Worm (Caenorhabditis elegans) whole organism, midembryonic: ENCODE measurements around the gene srx-112.

Experiments
- T22C8.4 ChIP-seq: fragments of 200-800 bp; sonication (Bioruptor generic); IDR thresholded peaks from 2 replicates; pipeline ENCODE4 v1.3.6; 2022; ENCODE audit warnings: missing genetic modification characterization, missing compliant biosample characterization
- cog-1 ChIP-seq: sonication (generic microtip); optimal IDR thresholded peaks from 2 replicates; lab custom pipeline; 2016; ENCODE audit warnings: missing genetic modification characterization, missing compliant biosample characterization
- flt-1 ChIP-seq: fragments of 200-800 bp; sonication (Bioruptor generic); IDR thresholded peaks from 2 replicates; pipeline ENCODE4 v1.3.6; 2022; ENCODE audit warnings: missing genetic modification characterization, missing compliant biosample characterization
- klf-2 ChIP-seq: fragments of 200-800 bp; sonication (Bioruptor generic); conservative IDR thresholded peaks from 2 replicates; pipeline ENCODE4 v1.3.6; 2022; ENCODE audit warnings: missing genetic modification reagents, missing genetic modification characterization, missing compliant biosample characterization
- med-1 ChIP-seq: sonication (generic microtip); optimal IDR thresholded peaks from 2 replicates; lab custom pipeline; 2017; ENCODE audit warnings: missing genetic modification characterization, mild to moderate bottlenecking, missing compliant biosample characterization, antibody characterized with exemption, missing genetic modification reagents; ENCODE audit not compliant: insufficient read depth
- ref-1 ChIP-seq: fragments of 200-800 bp; sonication (Bioruptor generic); conservative IDR thresholded peaks from 2 replicates; pipeline ENCODE4 v1.3.6; 2022; ENCODE audit warnings: missing genetic modification reagents, missing genetic modification characterization, missing compliant biosample characterization
- tab-1 ChIP-seq: fragments of 200-800 bp; sonication (Bioruptor generic); IDR thresholded peaks from 2 replicates; pipeline ENCODE4 v1.3.6; 2022; ENCODE audit warnings: missing genetic modification characterization, missing compliant biosample characterization
- ztf-23 ChIP-seq: fragments of 200-800 bp; sonication (Bioruptor generic); IDR thresholded peaks from 2 replicates; pipeline ENCODE4 v1.3.6; 2022; ENCODE audit warnings: missing genetic modification reagents, missing genetic modification characterization, missing compliant biosample characterization
- ztf-29 ChIP-seq: fragments of 200-800 bp; sonication (Bioruptor generic); IDR thresholded peaks from 2 replicates; pipeline ENCODE4 v1.3.6; 2022; ENCODE audit warnings: missing genetic modification reagents, missing genetic modification characterization, missing compliant biosample characterization

srx-112 gene

DNA sequence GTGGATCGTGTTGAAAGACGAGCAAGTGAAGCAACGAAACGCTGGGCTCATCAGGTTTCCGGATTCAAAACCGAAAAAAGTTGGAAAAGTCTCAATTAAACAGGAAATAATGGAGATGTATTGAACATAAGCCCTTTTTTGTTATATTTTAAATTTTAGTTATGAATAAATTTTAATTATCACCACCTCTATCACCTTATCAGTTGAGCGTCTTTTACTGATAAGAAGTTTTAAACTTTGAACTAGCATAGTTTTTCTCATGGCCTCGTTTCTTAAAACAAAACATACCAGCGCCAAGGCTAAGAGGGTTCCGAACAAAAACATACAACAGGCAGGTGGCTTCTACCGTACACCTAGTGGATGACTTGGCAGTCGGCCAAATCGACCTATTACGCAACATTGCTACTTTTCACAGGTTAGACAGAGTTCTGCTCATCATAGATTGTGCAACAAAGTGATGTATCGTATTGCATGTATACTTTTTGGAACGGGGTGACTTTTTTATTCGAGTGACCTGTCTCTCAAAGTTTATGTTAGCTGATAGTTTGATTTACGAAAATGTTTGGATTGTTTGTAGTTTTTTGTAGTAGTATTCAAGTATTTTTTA is 24.1 kb upstream of the srx-112 start:
- TF ChIP-seq med-1 (GFP tag; lab: Kevin White, UChicago) (no peak), T22C8.4 (GFP tag; lab: Robert Waterston, UW) (no peak), ztf-29 (GFP tag; lab: Robert Waterston, UW) (no peak), flt-1 (no peak), ztf-23 (GFP tag; lab: Robert Waterston, UW) (no peak), klf-2 (GFP tag; lab: Robert Waterston, UW) (no peak), tab-1 (GFP tag; lab: Robert Waterston, UW) (no peak), cog-1 (no peak), ref-1 (GFP tag; lab: Robert Waterston, UW) (no peak)

DNA sequence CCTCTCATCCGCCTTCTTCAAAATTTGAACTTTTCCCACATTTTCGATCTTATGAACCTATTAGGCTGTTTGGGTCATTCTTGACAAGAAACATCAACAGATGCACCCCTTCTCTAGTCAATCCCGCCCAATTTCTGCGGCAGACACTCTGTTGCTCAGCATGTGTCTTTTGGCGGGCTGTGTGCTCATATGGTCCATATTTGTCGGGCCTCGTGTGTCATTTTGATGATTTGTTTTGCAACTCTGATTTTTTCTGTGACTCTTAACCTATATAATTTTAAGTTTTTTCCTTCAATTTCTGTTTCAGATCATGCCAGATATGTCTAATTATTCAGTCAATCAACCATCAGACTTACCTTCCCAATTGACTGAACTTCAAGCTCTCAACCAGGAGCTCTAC is 22.8 kb upstream of the srx-112 start, which contains the start of gene T24E12.13:
TSS of gene T24E12.13 (plus strand) at position 301 of the 400 bp plus-strand sequence.
- TF ChIP-seq T22C8.4 (GFP tag; lab: Robert Waterston, UW), result no peak
- no peak for TF ChIP-seq tab-1 (GFP tag; lab: Robert Waterston, UW)
- TF ChIP-seq med-1 (GFP tag; lab: Kevin White, UChicago), result no peak
- TF ChIP-seq cog-1, result no peak
- TF ChIP-seq klf-2 (GFP tag; lab: Robert Waterston, UW), result no peak
- TF ChIP-seq flt-1, result no peak
- no peak for TF ChIP-seq ztf-23 (GFP tag; lab: Robert Waterston, UW)
- TF ChIP-seq ref-1 (GFP tag; lab: Robert Waterston, UW), result no peak
- no peak for TF ChIP-seq ztf-29 (GFP tag; lab: Robert Waterston, UW)

ce11 chrII:3786538-3786937 is 22.2 kb upstream of the srx-112 start:
- TF ChIP-seq T22C8.4 (GFP tag; lab: Robert Waterston, UW) (no peak), cog-1 (no peak), ztf-23 (GFP tag; lab: Robert Waterston, UW) (no peak), tab-1 (GFP tag; lab: Robert Waterston, UW) (no peak), ztf-29 (GFP tag; lab: Robert Waterston, UW) (no peak), ref-1 (GFP tag; lab: Robert Waterston, UW) (no peak), flt-1 (no peak), klf-2 (GFP tag; lab: Robert Waterston, UW) (no peak)

DNA sequence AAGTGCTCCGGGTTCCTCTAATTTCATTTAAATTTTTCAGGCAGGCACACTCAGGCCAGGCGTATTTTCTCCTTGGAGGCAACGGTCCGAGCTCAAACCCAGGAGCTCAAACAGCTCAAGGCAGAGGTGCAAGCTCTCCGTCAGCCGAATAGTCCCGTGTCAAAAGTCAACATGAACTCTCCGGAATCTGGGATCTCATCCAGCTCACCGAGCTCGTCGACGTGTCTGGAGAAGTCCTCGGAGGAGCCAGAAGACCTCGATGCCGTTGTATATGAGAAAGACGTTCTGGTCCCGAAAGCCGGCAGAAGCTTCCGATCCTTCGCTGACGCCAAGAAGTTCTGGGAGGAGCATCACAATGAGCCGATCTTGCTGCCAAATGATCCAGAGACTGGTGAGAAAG is 21.4 kb upstream of the srx-112 start:
- TF ChIP-seq cog-1 (no peak), T22C8.4 (GFP tag; lab: Robert Waterston, UW) (no peak), klf-2 (GFP tag; lab: Robert Waterston, UW) (no peak), ztf-29 (GFP tag; lab: Robert Waterston, UW) (no peak), tab-1 (GFP tag; lab: Robert Waterston, UW) (no peak), ref-1 (GFP tag; lab: Robert Waterston, UW) (no peak), ztf-23 (GFP tag; lab: Robert Waterston, UW) (no peak), flt-1 (no peak), med-1 (GFP tag; lab: Kevin White, UChicago) (no peak)

DNA sequence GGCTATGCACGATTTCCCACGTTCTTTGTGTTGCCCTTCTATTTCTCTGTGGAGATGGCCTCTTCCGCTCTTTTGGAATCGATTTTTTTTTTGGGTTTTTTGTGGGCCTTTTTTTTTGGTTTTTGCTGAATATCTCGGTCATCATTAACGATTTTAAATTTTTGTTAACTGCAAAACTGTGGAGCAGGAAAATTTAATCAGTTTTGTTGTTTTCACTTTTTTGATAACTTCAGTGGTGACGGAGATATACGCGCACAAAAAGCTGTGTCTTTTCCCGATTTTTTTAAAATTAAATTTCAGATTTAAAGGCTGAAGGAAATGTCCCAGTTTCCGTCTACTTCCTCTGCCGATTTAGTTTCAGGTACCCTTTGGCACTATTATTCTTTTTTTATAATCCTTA is 20.9 kb upstream of the srx-112 start, which contains the start of gene T24E12.1:
TSS of gene T24E12.1 (plus strand) at position 301 of the 400 bp plus-strand sequence.
- TF ChIP-seq tab-1 (GFP tag; lab: Robert Waterston, UW) (no peak), cog-1 (no peak), flt-1 (no peak), med-1 (GFP tag; lab: Kevin White, UChicago) (no peak), klf-2 (GFP tag; lab: Robert Waterston, UW) (no peak), ztf-23 (GFP tag; lab: Robert Waterston, UW) (no peak), ref-1 (GFP tag; lab: Robert Waterston, UW) (no peak), ztf-29 (GFP tag; lab: Robert Waterston, UW) (no peak), T22C8.4 (GFP tag; lab: Robert Waterston, UW) (no peak)

ce11 chrII:3782309-3783000 is 18.1 kb upstream of the srx-112 start, which contains the start of gene T24E12.2:
TSS of gene T24E12.2 (plus strand) at chrII:3782950.
- no peak for TF ChIP-seq ztf-29 (GFP tag; lab: Robert Waterston, UW)
- TF ChIP-seq med-1 (GFP tag; lab: Kevin White, UChicago), result no peak
- no peak for TF ChIP-seq cog-1
- no peak for TF ChIP-seq flt-1
- TF ChIP-seq ref-1 (GFP tag; lab: Robert Waterston, UW), result no peak
- no peak for TF ChIP-seq ztf-23 (GFP tag; lab: Robert Waterston, UW)
- TF ChIP-seq T22C8.4 (GFP tag; lab: Robert Waterston, UW), result no peak
- TF ChIP-seq tab-1 (GFP tag; lab: Robert Waterston, UW), result no peak
- TF ChIP-seq klf-2 (GFP tag; lab: Robert Waterston, UW), result no peak

DNA sequence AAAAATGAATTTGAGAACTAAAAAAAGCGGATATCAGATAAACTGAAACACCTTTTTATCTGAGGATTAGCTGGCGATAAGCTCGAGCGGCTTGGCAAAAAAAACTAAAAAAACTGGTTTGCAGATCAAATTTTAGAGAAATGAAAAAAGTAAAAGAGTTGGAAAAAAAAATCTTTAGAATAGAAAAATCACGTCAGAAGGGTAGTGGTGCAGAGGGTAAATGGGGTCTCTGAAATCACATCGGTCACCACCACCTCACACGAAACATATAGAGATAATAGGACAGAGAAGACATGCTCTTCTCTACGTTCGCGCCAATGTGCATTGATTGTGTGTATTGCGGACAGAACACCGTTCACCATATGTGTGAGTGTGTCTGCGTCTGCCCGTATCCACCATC is 16.9 kb upstream of the srx-112 start:
- no peak for TF ChIP-seq ztf-29 (GFP tag; lab: Robert Waterston, UW)
- no peak for TF ChIP-seq tab-1 (GFP tag; lab: Robert Waterston, UW)
- no peak for TF ChIP-seq ref-1 (GFP tag; lab: Robert Waterston, UW)
- TF ChIP-seq med-1 (GFP tag; lab: Kevin White, UChicago), result no peak
- no peak for TF ChIP-seq klf-2 (GFP tag; lab: Robert Waterston, UW)
- no peak for TF ChIP-seq cog-1
- TF ChIP-seq flt-1, result no peak
- no peak for TF ChIP-seq T22C8.4 (GFP tag; lab: Robert Waterston, UW)
- TF ChIP-seq ztf-23 (GFP tag; lab: Robert Waterston, UW), result no peak

- TF ChIP-seq ref-1 (GFP tag; lab: Robert Waterston, UW), result no peak
- TF ChIP-seq med-1 (GFP tag; lab: Kevin White, UChicago), result no peak
- TF ChIP-seq ztf-23 (GFP tag; lab: Robert Waterston, UW), result no peak
- TF ChIP-seq ztf-29 (GFP tag; lab: Robert Waterston, UW), result no peak
- TF ChIP-seq tab-1 (GFP tag; lab: Robert Waterston, UW), result no peak
- TF ChIP-seq cog-1, result no peak
- TF ChIP-seq T22C8.4 (GFP tag; lab: Robert Waterston, UW), result no peak
- no peak for TF ChIP-seq flt-1
- TF ChIP-seq klf-2 (GFP tag; lab: Robert Waterston, UW), result no peak
Observed at ce11 chrII:3779463-3779862, 15.1 kb upstream of the srx-112 start, which contains the start of gene T24E12.11. TSS of gene T24E12.11 (minus strand) at chrII:3779563.
